Worm (Caenorhabditis elegans): ENCODE results near the gene tph-1.

- TF ChIP-seq elt-3 (tag; optimal IDR thresholded peaks at IDR 0.05) (no peak), nhr-28 (tag; optimal IDR thresholded peaks at IDR 0.05) (no peak), unc-39 (tag; optimal IDR thresholded peaks at IDR 0.05) (no peak), mab-5 (tag; optimal IDR thresholded peaks at IDR 0.05) (no peak), lsy-2 (tag; optimal IDR thresholded peaks at IDR 0.05) (peak; percentile 82), snpc-4 (tag; optimal IDR thresholded peaks at IDR 0.05) (no peak), nhr-237 (tag; optimal IDR thresholded peaks at IDR 0.05) (no peak), mep-1 (tag; optimal IDR thresholded peaks at IDR 0.05) (peak; percentile 67), nhr-76 (tag; optimal IDR thresholded peaks at IDR 0.05) (no peak)
These were observed 11.4 kb upstream of the tph-1 start, which contains the start of gene nfi-1 for ce11 chrII:7537603-7538230.

Measured in whole organism, mixed stage, embryonic.